Worm (Caenorhabditis elegans) whole organism, late embryonic: ENCODE results near the gene Y38F1A.2.

ENCODE experiments used
- C08G9.2 ChIP-seq: sonication (generic microtip); optimal IDR thresholded peaks from 2 replicates; lab custom pipeline; 2016; ENCODE audit warnings: mild to moderate bottlenecking, missing genetic modification characterization, moderate library complexity, missing compliant biosample characterization
- C38D4.7 ChIP-seq: fragments of 200-800 bp; sonication (Bioruptor generic); optimal IDR thresholded peaks from 2 replicates; lab custom pipeline; 2018; ENCODE audit warnings: mild to moderate bottlenecking, missing genetic modification characterization, moderate library complexity, missing compliant biosample characterization
- F13H6.1 ChIP-seq: sonication (generic microtip); optimal IDR thresholded peaks from 2 replicates; lab custom pipeline; 2016; ENCODE audit warnings: missing genetic modification characterization, missing compliant biosample characterization
- K02D7.2 ChIP-seq: sonication (generic microtip); optimal IDR thresholded peaks from 2 replicates; lab custom pipeline; 2017; ENCODE audit warnings: mild to moderate bottlenecking, missing genetic modification characterization, missing compliant biosample characterization
- K09A11.1 ChIP-seq: sonication (generic microtip); optimal IDR thresholded peaks from 2 replicates; lab custom pipeline; 2017; ENCODE audit warnings: antibody characterized with exemption, mild to moderate bottlenecking, missing genetic modification characterization, missing compliant biosample characterization; ENCODE audit not compliant: insufficient read depth
- T23F11.4 ChIP-seq: fragments of 200-800 bp; sonication (Bioruptor generic); optimal IDR thresholded peaks from 2 replicates; lab custom pipeline; 2018; ENCODE audit warnings: mild to moderate bottlenecking, missing genetic modification characterization, missing compliant biosample characterization
- Y22D7AL.16 ChIP-seq: sonication (generic microtip); optimal IDR thresholded peaks from 2 replicates; lab custom pipeline; 2016; ENCODE audit warnings: missing genetic modification characterization, missing compliant biosample characterization
- ama-1 ChIP-seq: fragments of 150-350 bp; optimal IDR thresholded peaks from 2 replicates; lab custom pipeline; 2014
- ceh-14 ChIP-seq: sonication (generic microtip); optimal IDR thresholded peaks from 2 replicates; lab custom pipeline; 2016; ENCODE audit warnings: missing genotype, missing genetic modification characterization, missing compliant biosample characterization
- ceh-19 ChIP-seq: fragments of 200-800 bp; sonication (Bioruptor generic); optimal IDR thresholded peaks from 2 replicates; lab custom pipeline; 2018; ENCODE audit warnings: mild to moderate bottlenecking, missing genetic modification characterization, missing compliant biosample characterization
- ceh-2 ChIP-seq: sonication (generic microtip); optimal IDR thresholded peaks from 2 replicates; lab custom pipeline; 2016; ENCODE audit warnings: missing genotype, missing genetic modification characterization, missing compliant biosample characterization
- ceh-24 ChIP-seq: sonication (generic microtip); optimal IDR thresholded peaks from 2 replicates; lab custom pipeline; 2016; ENCODE audit warnings: mild to moderate bottlenecking, missing genetic modification characterization, missing compliant biosample characterization
- ceh-30 ChIP-seq: fragments of 150-350 bp; optimal IDR thresholded peaks from 2 replicates; lab custom pipeline; 2014; ENCODE audit warnings: missing biosample characterization, missing genetic modification characterization
- ceh-34 ChIP-seq: sonication (generic microtip); optimal IDR thresholded peaks from 2 replicates; lab custom pipeline; 2016; ENCODE audit warnings: mild to moderate bottlenecking, missing genetic modification characterization, missing compliant biosample characterization
- che-1 ChIP-seq: sonication (generic microtip); optimal IDR thresholded peaks from 2 replicates; lab custom pipeline; 2016; ENCODE audit warnings: mild to moderate bottlenecking, missing genetic modification characterization, missing compliant biosample characterization
- dmd-4 ChIP-seq: sonication (generic microtip); optimal IDR thresholded peaks from 2 replicates; lab custom pipeline; 2016; ENCODE audit warnings: borderline replicate concordance, missing genetic modification characterization, missing compliant biosample characterization
- dve-1 ChIP-seq: sonication (generic microtip); optimal IDR thresholded peaks from 2 replicates; lab custom pipeline; 2017; ENCODE audit warnings: antibody characterized with exemption, mild to moderate bottlenecking, missing genetic modification characterization, missing compliant biosample characterization
- eyg-1 ChIP-seq: sonication (generic microtip); optimal IDR thresholded peaks from 2 replicates; lab custom pipeline; 2016; ENCODE audit warnings: missing genotype, missing genetic modification characterization, missing compliant biosample characterization
- fax-1 ChIP-seq: sonication (generic microtip); optimal IDR thresholded peaks from 2 replicates; lab custom pipeline; 2016; ENCODE audit warnings: missing genotype, missing genetic modification characterization, missing compliant biosample characterization
- fkh-10 ChIP-seq: fragments of 150-350 bp; optimal IDR thresholded peaks from 2 replicates; lab custom pipeline; 2014; ENCODE audit warnings: missing biosample characterization, missing genetic modification reagents, missing genetic modification characterization
- hlh-8 ChIP-seq: sonication (generic microtip); optimal IDR thresholded peaks from 2 replicates; lab custom pipeline; 2016; ENCODE audit warnings: missing genotype, missing genetic modification characterization, missing compliant biosample characterization
- lim-6 ChIP-seq: sonication (generic microtip); optimal IDR thresholded peaks from 2 replicates; lab custom pipeline; 2016; ENCODE audit warnings: missing genetic modification characterization, missing compliant biosample characterization
- lin-11 ChIP-seq: fragments of 200-800 bp; sonication (Bioruptor generic); optimal IDR thresholded peaks from 2 replicates; lab custom pipeline; 2018; ENCODE audit warnings: mild to moderate bottlenecking, missing genetic modification characterization, missing compliant biosample characterization
- madf-2 ChIP-seq: sonication (generic microtip); optimal IDR thresholded peaks from 2 replicates; lab custom pipeline; 2017; ENCODE audit warnings: missing genetic modification characterization, missing compliant biosample characterization
- nfya-1 ChIP-seq: sonication (generic microtip); optimal IDR thresholded peaks from 2 replicates; lab custom pipeline; 2017; ENCODE audit warnings: missing genetic modification characterization, mild to moderate bottlenecking, missing compliant biosample characterization, antibody characterized with exemption, moderate library complexity
- nhr-11 ChIP-seq: fragments of 150-350 bp; optimal IDR thresholded peaks from 2 replicates; lab custom pipeline; 2014; ENCODE audit warnings: missing biosample characterization, missing genetic modification characterization
- nhr-232 ChIP-seq: sonication (generic microtip); optimal IDR thresholded peaks from 2 replicates; lab custom pipeline; 2016; ENCODE audit warnings: missing genetic modification characterization, missing compliant biosample characterization
- npax-4 ChIP-seq: sonication (generic microtip); optimal IDR thresholded peaks from 2 replicates; lab custom pipeline; 2016; ENCODE audit warnings: missing genetic modification characterization, missing compliant biosample characterization
- pat-9 ChIP-seq: fragments of 200-800 bp; sonication (Bioruptor generic); optimal IDR thresholded peaks from 2 replicates; lab custom pipeline; 2018; ENCODE audit warnings: mild to moderate bottlenecking, missing genetic modification characterization, moderate library complexity, missing compliant biosample characterization
- pax-1 ChIP-seq: fragments of 150-350 bp; optimal IDR thresholded peaks from 2 replicates; lab custom pipeline; 2014; ENCODE audit warnings: missing biosample characterization, missing genetic modification characterization
- pha-4 ChIP-seq: fragments of 150-350 bp; optimal IDR thresholded peaks from 2 replicates; lab custom pipeline; 2018; ENCODE audit warnings: missing biosample characterization, missing genetic modification reagents, missing genetic modification characterization
- pqm-1 ChIP-seq: sonication (generic microtip); optimal IDR thresholded peaks from 2 replicates; lab custom pipeline; 2016; ENCODE audit warnings: missing genetic modification characterization, missing compliant biosample characterization
- pros-1 ChIP-seq: fragments of 150-350 bp; optimal IDR thresholded peaks from 2 replicates; lab custom pipeline; 2014; ENCODE audit warnings: missing biosample characterization, missing genetic modification reagents, missing genetic modification characterization
- ref-2 ChIP-seq: sonication (generic microtip); optimal IDR thresholded peaks from 2 replicates; lab custom pipeline; 2016; ENCODE audit warnings: missing genetic modification characterization, missing compliant biosample characterization
- sdc-2 ChIP-seq: sonication (generic microtip); optimal IDR thresholded peaks from 2 replicates; lab custom pipeline; 2016; ENCODE audit warnings: missing genotype, missing genetic modification characterization, missing compliant biosample characterization
- sox-2 ChIP-seq: fragments of 200-800 bp; sonication (Bioruptor generic); IDR thresholded peaks from 2 replicates; pipeline ENCODE4 v1.3.6; 2022; ENCODE audit warnings: missing genetic modification reagents, missing genetic modification characterization, missing compliant biosample characterization
- tbx-2 ChIP-seq: sonication (generic microtip); optimal IDR thresholded peaks from 2 replicates; lab custom pipeline; 2016; ENCODE audit warnings: missing genetic modification characterization, missing compliant biosample characterization
- ttx-3 ChIP-seq: sonication (generic microtip); optimal IDR thresholded peaks from 2 replicates; lab custom pipeline; 2016; ENCODE audit warnings: missing genetic modification reagents, missing genetic modification characterization, missing compliant biosample characterization
- unc-3 ChIP-seq, 2 experiments: fragments of 200-800 bp in 1 of 2; sonication (Bioruptor generic) in 1 of 2; sonication (generic microtip) in 1 of 2; conservative IDR thresholded peaks in 1 of 2; optimal IDR thresholded peaks in 1 of 2; 2 replicates each; pipeline versions ENCODE4 v1.3.6 to Lab custom; 2016 to 2022; ENCODE audit warnings: missing compliant biosample characterization in 2 of 2, missing genetic modification characterization in 2 of 2, missing genetic modification reagents in 1 of 2
- unc-42 ChIP-seq: sonication (generic microtip); optimal IDR thresholded peaks from 2 replicates; lab custom pipeline; 2016; ENCODE audit warnings: missing genotype, missing genetic modification characterization, missing compliant biosample characterization
- unc-55 ChIP-seq: sonication (generic microtip); optimal IDR thresholded peaks from 2 replicates; lab custom pipeline; 2017; ENCODE audit warnings: missing biosample characterization, missing genetic modification reagents, missing genetic modification characterization
- unc-86 ChIP-seq: sonication (generic microtip); optimal IDR thresholded peaks from 2 replicates; lab custom pipeline; 2016; ENCODE audit warnings: missing genetic modification characterization, missing compliant biosample characterization
- zip-5 ChIP-seq: sonication (generic microtip); optimal IDR thresholded peaks from 2 replicates; lab custom pipeline; 2016; ENCODE audit warnings: missing genetic modification characterization, missing compliant biosample characterization
- ztf-16 ChIP-seq: sonication (generic microtip); optimal IDR thresholded peaks from 2 replicates; lab custom pipeline; 2017; ENCODE audit warnings: missing genetic modification characterization, missing compliant biosample characterization

The Y38F1A.2 gene

DNA sequence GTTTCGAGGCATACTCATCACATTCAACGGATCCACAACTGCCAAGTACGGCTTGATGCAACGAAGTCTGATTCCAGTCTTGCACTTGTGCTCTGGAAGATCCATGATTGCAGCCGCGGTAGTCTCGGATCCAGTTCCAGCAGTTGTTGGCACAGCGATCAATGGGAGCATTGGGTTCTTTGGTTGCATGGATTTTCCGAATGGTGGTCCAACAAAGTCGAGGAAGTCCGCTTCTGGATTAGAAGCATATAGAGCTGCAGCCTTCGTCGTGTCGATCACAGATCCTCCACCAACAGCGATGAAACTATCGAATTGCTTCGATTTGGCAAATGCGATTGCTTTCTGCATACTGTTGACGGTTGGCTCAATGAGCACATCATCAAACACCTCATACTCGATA is 40.6 kb downstream of the Y38F1A.2 start:
- no peak for TF ChIP-seq T23F11.4
- TF ChIP-seq C38D4.7 (GFP tag; lab: Kevin White, UChicago): no peak
- no peak for TF ChIP-seq K02D7.2 (tag; lab: Kevin White, UChicago)
- TF ChIP-seq sox-2 (GFP tag; lab: Robert Waterston, UW): no peak
- no peak for TF ChIP-seq nhr-11 (tag; lab: Kevin White, UChicago)
- no peak for TF ChIP-seq madf-2 (tag; lab: Kevin White, UChicago)
- TF ChIP-seq unc-86 (tag; lab: Kevin White, UChicago): no peak
- TF ChIP-seq lin-11 (tag; lab: Kevin White, UChicago): no peak
- TF ChIP-seq dmd-4 (tag; lab: Kevin White, UChicago): no peak
- TF ChIP-seq hlh-8 (tag; lab: Kevin White, UChicago): no peak
- TF ChIP-seq Y22D7AL.16 (tag; lab: Kevin White, UChicago): no peak
- no peak for TF ChIP-seq pha-4 (tag; lab: Kevin White, UChicago)
- TF ChIP-seq fax-1: no peak
- TF ChIP-seq pqm-1 (tag; lab: Kevin White, UChicago): no peak
- TF ChIP-seq pax-1: no peak
- TF ChIP-seq, all 69 proteins: peak for 0

DNA sequence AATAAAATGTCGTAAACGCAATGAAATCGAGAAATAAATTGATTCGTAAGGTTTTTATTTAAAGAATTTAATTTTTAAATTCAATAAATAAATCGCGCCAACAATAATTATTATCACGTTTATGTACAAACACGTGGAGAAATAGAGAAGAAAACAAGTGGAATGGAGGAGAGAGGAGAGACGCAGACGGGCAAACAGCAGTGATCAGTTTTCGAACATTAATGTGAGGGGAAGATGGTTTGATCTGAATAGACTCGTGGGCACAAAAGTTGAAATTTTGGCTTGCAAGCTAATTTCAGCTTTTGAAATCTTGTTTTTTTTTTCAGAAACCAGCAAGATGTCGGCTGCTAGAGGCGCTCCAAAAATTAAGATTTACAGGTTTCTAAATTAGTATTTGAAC is 41.5 kb downstream of the Y38F1A.2 start, which contains the start of gene hphd-1:
TSS of gene hphd-1 (minus strand) at position 323 of the 400 bp plus-strand sequence.
- TF ChIP-seq unc-3 (GFP tag; conservative IDR thresholded peaks at IDR 0.05; lab: Robert Waterston, UW): no peak
- TF ChIP-seq unc-3 (tag; optimal IDR thresholded peaks at IDR 0.05; lab: Kevin White, UChicago): no peak
- no peak for TF ChIP-seq pros-1 (tag; lab: Kevin White, UChicago)
- no peak for TF ChIP-seq pax-1
- no peak for TF ChIP-seq C08G9.2
- no peak for TF ChIP-seq sdc-2
- TF ChIP-seq ttx-3 (tag; lab: Kevin White, UChicago): no peak
- no peak for TF ChIP-seq ceh-19
- no peak for TF ChIP-seq lin-11 (tag; lab: Kevin White, UChicago)
- TF ChIP-seq npax-4 (tag; lab: Kevin White, UChicago): no peak
- TF ChIP-seq fkh-10 (GFP tag; lab: Kevin White, UChicago): no peak
- no peak for TF ChIP-seq eyg-1 (tag; lab: Kevin White, UChicago)
- TF ChIP-seq ref-2 (tag; lab: Kevin White, UChicago): no peak
- no peak for TF ChIP-seq dve-1
- no peak for TF ChIP-seq zip-5 (tag; lab: Kevin White, UChicago)
- TF ChIP-seq ceh-30 (tag; lab: Kevin White, UChicago): no peak
- TF ChIP-seq ztf-16: no peak

DNA sequence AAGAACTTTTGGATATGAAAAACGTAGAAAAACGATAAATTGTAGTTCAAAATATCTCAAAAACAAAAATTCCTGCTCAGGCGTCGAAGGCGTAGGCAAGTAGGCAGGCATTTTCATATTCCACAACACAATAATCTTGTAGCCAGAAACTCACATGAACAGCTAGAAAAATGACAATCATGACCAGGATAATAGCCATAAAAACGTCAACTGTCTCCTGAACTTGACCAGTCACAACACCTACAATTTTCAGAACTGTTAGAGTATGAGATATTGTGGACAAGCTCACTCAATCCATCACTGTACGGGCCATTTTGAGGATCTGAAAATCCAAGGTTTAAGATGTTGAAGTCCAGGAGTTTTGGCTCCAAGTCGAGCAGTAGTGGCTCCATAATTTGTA is 42.7 kb downstream of the Y38F1A.2 start, which contains the start of gene Y38F1A.7:
TSS of gene Y38F1A.7 (minus strand) at position 392 of the 400 bp plus-strand sequence.
- TF ChIP-seq dmd-4 (tag; lab: Kevin White, UChicago): no peak
- TF ChIP-seq che-1 (tag; lab: Kevin White, UChicago): no peak
- no peak for TF ChIP-seq K09A11.1 (tag; lab: Kevin White, UChicago)
- TF ChIP-seq C08G9.2: no peak
- no peak for TF ChIP-seq unc-86 (tag; lab: Kevin White, UChicago)
- TF ChIP-seq sdc-2: no peak
- TF ChIP-seq unc-55 (GFP tag; lab: Kevin White, UChicago): no peak
- no peak for TF ChIP-seq fkh-10 (GFP tag; lab: Kevin White, UChicago)
- TF ChIP-seq F13H6.1 (tag; lab: Kevin White, UChicago): no peak
- no peak for TF ChIP-seq K02D7.2 (tag; lab: Kevin White, UChicago)
- no peak for TF ChIP-seq lim-6 (tag; lab: Kevin White, UChicago)

- no peak for TF ChIP-seq ceh-2 (tag; lab: Kevin White, UChicago)
- TF ChIP-seq unc-42 (tag; lab: Kevin White, UChicago): no peak
- no peak for TF ChIP-seq dmd-4 (tag; lab: Kevin White, UChicago)
- TF ChIP-seq pat-9 (tag; lab: Kevin White, UChicago): no peak
- TF ChIP-seq ref-2 (tag; lab: Kevin White, UChicago): no peak
- no peak for TF ChIP-seq nfya-1 (tag; lab: Kevin White, UChicago)
- no peak for TF ChIP-seq che-1 (tag; lab: Kevin White, UChicago)
- TF ChIP-seq sox-2 (GFP tag; lab: Robert Waterston, UW): no peak
- no peak for TF ChIP-seq tbx-2 (tag; lab: Kevin White, UChicago)
- TF ChIP-seq sdc-2: no peak
- no peak for TF ChIP-seq ceh-14 (tag; lab: Kevin White, UChicago)
- TF ChIP-seq ceh-24: no peak
- TF ChIP-seq ama-1 (lab: Kevin White, UChicago): no peak
- no peak for TF ChIP-seq ceh-34
- no peak for TF ChIP-seq npax-4 (tag; lab: Kevin White, UChicago)
- no peak for TF ChIP-seq dve-1
- no peak for TF ChIP-seq nhr-232 (tag; lab: Kevin White, UChicago)
- no peak for TF ChIP-seq ceh-19
Measured at ce11 chrII:13000753-13001152, 46.0 kb downstream of the Y38F1A.2 start, which contains the start of gene Y38F1A.8. Y38F1A.8 (minus strand) TSS chrII:13000853.
